Fruit fly (Drosophila melanogaster): ENCODE measurements around the gene CG11342.

DNA sequence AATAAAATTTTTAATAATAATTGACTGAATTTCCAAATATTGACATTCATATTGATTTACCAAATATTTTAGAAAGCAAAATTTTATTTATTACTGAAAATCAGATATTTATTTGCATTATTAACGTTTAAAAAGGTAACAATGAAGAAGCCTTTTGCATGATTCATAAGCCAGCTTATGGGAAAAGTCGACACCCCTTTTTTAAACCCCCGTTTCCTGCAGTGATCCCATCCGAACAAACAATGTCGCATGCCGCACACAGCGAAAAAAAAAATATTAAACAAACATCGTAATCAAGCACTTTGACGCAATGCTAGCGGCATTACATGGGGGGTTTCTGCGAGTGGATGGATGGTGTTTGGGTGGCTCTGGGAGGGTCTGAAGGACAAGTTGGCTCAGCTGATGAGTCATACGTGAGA, 13.6 kb downstream of the CG11342 start:
- TF ChIP-seq cic (GFP tag; optimal IDR thresholded peaks at IDR 0.05) (no peak), CG11617 (GFP tag; optimal IDR thresholded peaks at IDR 0.05) (no peak), tj (GFP tag; optimal IDR thresholded peaks at IDR 0.05) (no peak), CG33017 (tag; optimal IDR thresholded peaks at IDR 0.05) (no peak), kay (GFP tag; ENCODE audit: borderline replicate concordance) (no peak), Crg-1 (GFP tag; optimal IDR thresholded peaks at IDR 0.05) (no peak), Clk (GFP tag; optimal IDR thresholded peaks at IDR 0.05) (no peak), ovo (GFP tag; optimal IDR thresholded peaks at IDR 0.05) (peak; percentile 38), CG14711 (tag; optimal IDR thresholded peaks at IDR 0.05) (no peak), bab1 (GFP tag; optimal IDR thresholded peaks at IDR 0.05) (no peak), Mnt (GFP tag; optimal IDR thresholded peaks at IDR 0.05) (no peak), pad (GFP tag; optimal IDR thresholded peaks at IDR 0.05) (no peak), CG1620 (GFP tag; optimal IDR thresholded peaks at IDR 0.05) (no peak)
